Fruit fly (Drosophila melanogaster) whole organism, embryonic: Measurements from ENCODE around the gene Pkg21D.
A peak's percentile ranks its signal among the peaks of the same experiment; 100 is the strongest.

Source experiments
- Atf6 ChIP-seq: fragments of 200-800 bp; sonication (Bioruptor generic); IDR thresholded peaks from 2 replicates; pipeline ENCODE4 v1.3.6; 2022; ENCODE audit warnings: missing biosample characterization, missing genetic modification characterization
- B-H1 ChIP-seq: fragments of 200-800 bp; sonication (Bioruptor generic); IDR thresholded peaks from 3 replicates; pipeline ENCODE4 v1.3.6; 2022; ENCODE audit warnings: missing biosample characterization, missing genetic modification characterization
- CG1024 ChIP-seq: fragments of 200-800 bp; sonication (Bioruptor generic); IDR thresholded peaks from 2 replicates; pipeline ENCODE4 v1.3.6; 2022; ENCODE audit warnings: missing biosample characterization, missing genetic modification characterization
- CG11085 ChIP-seq: fragments of 200-800 bp; sonication (Bioruptor generic); IDR thresholded peaks from 2 replicates; pipeline ENCODE4 v1.3.6; 2022; ENCODE audit warnings: missing biosample characterization, missing genetic modification characterization
- CG13775 ChIP-seq: fragments of 200-800 bp; sonication (Bioruptor generic); optimal IDR thresholded peaks from 3 replicates; lab custom pipeline; 2017; ENCODE audit warnings: missing biosample characterization, mild to moderate bottlenecking, missing genetic modification characterization
- CG15479 ChIP-seq: fragments of 200-800 bp; sonication (Bioruptor generic); optimal IDR thresholded peaks from 3 replicates; lab custom pipeline; 2019; ENCODE audit warnings: missing biosample characterization, mild to moderate bottlenecking, missing genetic modification characterization, moderate library complexity
- CG1602 ChIP-seq: fragments of 200-800 bp; sonication (Bioruptor generic); optimal IDR thresholded peaks from 3 replicates; lab custom pipeline; 2016; ENCODE audit warnings: missing biosample characterization, missing genetic modification characterization
- CG1603 ChIP-seq: fragments of 200-800 bp; sonication (Bioruptor generic); optimal IDR thresholded peaks from 2 replicates; lab custom pipeline; 2019; ENCODE audit warnings: missing biosample characterization, mild to moderate bottlenecking, missing genetic modification characterization, moderate library complexity
- CG16863 ChIP-seq: fragments of 200-800 bp; sonication (Bioruptor generic); optimal IDR thresholded peaks from 3 replicates; lab custom pipeline; 2016; ENCODE audit warnings: missing biosample characterization, missing genetic modification characterization
- CG17912 ChIP-seq: fragments of 200-800 bp; sonication (Bioruptor generic); optimal IDR thresholded peaks from 2 replicates; lab custom pipeline; 2018; ENCODE audit warnings: missing biosample characterization, mild to moderate bottlenecking, missing genetic modification characterization
- CG18476 ChIP-seq: fragments of 200-800 bp; sonication (Bioruptor generic); optimal IDR thresholded peaks from 2 replicates; lab custom pipeline; 2016; ENCODE audit warnings: missing biosample characterization, mild to moderate bottlenecking, missing genetic modification characterization
- CG18599 ChIP-seq: fragments of 200-800 bp; sonication (Bioruptor generic); optimal IDR thresholded peaks from 3 replicates; lab custom pipeline; 2017; ENCODE audit warnings: missing biosample characterization, missing genetic modification characterization, mild to moderate bottlenecking, moderate library complexity, missing genetic modification reagents
- CG33557 ChIP-seq: fragments of 200-800 bp; sonication (Bioruptor generic); optimal IDR thresholded peaks from 2 replicates; lab custom pipeline; 2019; ENCODE audit warnings: missing biosample characterization, mild to moderate bottlenecking, missing genetic modification characterization, moderate library complexity
- CG3726 ChIP-seq: fragments of 200-800 bp; sonication (Bioruptor generic); IDR thresholded peaks from 3 replicates; pipeline ENCODE4, ENCODE4 v1.3.6; 2022; ENCODE audit warnings: missing biosample characterization, missing genetic modification characterization
- CG7963 ChIP-seq: fragments of 200-800 bp; sonication (Bioruptor generic); IDR thresholded peaks from 3 replicates; pipeline ENCODE4 v1.3.6; 2022; ENCODE audit warnings: missing biosample characterization, missing genetic modification characterization; ENCODE audit not compliant: partially characterized antibody
- CG8359 ChIP-seq: fragments of 200-800 bp; sonication (Bioruptor generic); optimal IDR thresholded peaks from 2 replicates; lab custom pipeline; 2017; ENCODE audit warnings: missing biosample characterization, mild to moderate bottlenecking, missing genetic modification characterization, borderline replicate concordance
- CG9609 ChIP-seq: fragments of 200-800 bp; sonication (Bioruptor generic); optimal IDR thresholded peaks from 3 replicates; lab custom pipeline; 2016; ENCODE audit warnings: missing biosample characterization, missing genetic modification characterization
- CHES-1-like ChIP-seq: fragments of 200-800 bp; sonication (Bioruptor generic); optimal IDR thresholded peaks from 2 replicates; lab custom pipeline; 2016; ENCODE audit warnings: missing biosample characterization, missing genetic modification characterization
- D ChIP-seq, 2 experiments: fragments of 200-800 bp in 1 of 2; fragments of >200 bp in 1 of 2; sonication (Bioruptor generic) in 1 of 2; optimal IDR thresholded peaks; 2 replicates in 1 of 2; 3 replicates in 1 of 2; lab custom pipeline; 2017; ENCODE audit warnings: mild to moderate bottlenecking in 1 of 2, missing biosample characterization in 1 of 2, missing genetic modification characterization in 1 of 2, missing genetic modification reagents in 1 of 2
- D19B ChIP-seq: fragments of 200-800 bp; sonication (Bioruptor generic); optimal IDR thresholded peaks from 2 replicates; lab custom pipeline; 2017; ENCODE audit warnings: missing biosample characterization, mild to moderate bottlenecking, missing genetic modification characterization
- Dll ChIP-seq: fragments of 200-800 bp; sonication (Bioruptor generic); IDR thresholded peaks from 4 replicates; pipeline ENCODE4 v1.3.6; 2022; ENCODE audit warnings: missing biosample characterization, missing genetic modification characterization; ENCODE audit not compliant: partially characterized antibody
- H2.0 ChIP-seq: fragments of 200-800 bp; sonication (Bioruptor generic); IDR thresholded peaks from 2 replicates; pipeline ENCODE4 v1.3.6; 2022; ENCODE audit warnings: missing biosample characterization, missing genetic modification characterization
- Hey ChIP-seq: fragments of 200-800 bp; sonication (Bioruptor generic); optimal IDR thresholded peaks from 3 replicates; lab custom pipeline; 2018; ENCODE audit warnings: missing biosample characterization, mild to moderate bottlenecking, missing genetic modification characterization
- Hmx ChIP-seq: fragments of 200-800 bp; sonication (Bioruptor generic); optimal IDR thresholded peaks from 2 replicates; lab custom pipeline; 2016; ENCODE audit warnings: missing biosample characterization, missing genetic modification characterization
- Lim3 ChIP-seq: fragments of 200-800 bp; sonication (Bioruptor generic); IDR thresholded peaks from 2 replicates; pipeline ENCODE4 v1.3.6; 2022; ENCODE audit warnings: missing biosample characterization, missing genetic modification characterization
- Neu2 ChIP-seq: fragments of 200-800 bp; sonication (Bioruptor generic); optimal IDR thresholded peaks from 3 replicates; lab custom pipeline; 2016; ENCODE audit warnings: missing biosample characterization, missing genetic modification characterization, borderline replicate concordance
- Nf-YC ChIP-seq: fragments of 200-800 bp; optimal IDR thresholded peaks from 3 replicates; lab custom pipeline; 2019; ENCODE audit warnings: missing biosample characterization, mild to moderate bottlenecking, missing genetic modification characterization, moderate library complexity
- Sox102F ChIP-seq: fragments of 200-800 bp; sonication (Bioruptor generic); optimal IDR thresholded peaks from 2 replicates; lab custom pipeline; 2018; ENCODE audit warnings: missing biosample characterization, mild to moderate bottlenecking, missing genetic modification characterization, moderate library complexity
- Sry-β ChIP-seq: fragments of 200-800 bp; sonication (Bioruptor generic); optimal IDR thresholded peaks from 2 replicates; lab custom pipeline; 2018; ENCODE audit warnings: missing biosample characterization, mild to moderate bottlenecking, missing genetic modification characterization, moderate library complexity
- Xrp1 ChIP-seq: fragments of 200-800 bp; sonication (Bioruptor generic); IDR thresholded peaks from 2 replicates; pipeline ENCODE4 v1.3.6; 2022; ENCODE audit warnings: missing biosample characterization, missing genetic modification characterization
- bbx ChIP-seq: fragments of 200-800 bp; sonication (Bioruptor generic); IDR thresholded peaks from 2 replicates; pipeline ENCODE4 v1.3.6; 2022; ENCODE audit warnings: missing biosample characterization, missing genetic modification characterization; ENCODE audit not compliant: partially characterized antibody
- crc ChIP-seq: fragments of 200-800 bp; sonication (Bioruptor generic); optimal IDR thresholded peaks from 2 replicates; lab custom pipeline; 2016; ENCODE audit warnings: missing biosample characterization, missing genetic modification characterization
- dmrt11E ChIP-seq: fragments of 200-800 bp; sonication (Bioruptor generic); optimal IDR thresholded peaks from 3 replicates; lab custom pipeline; 2018; ENCODE audit warnings: missing biosample characterization, mild to moderate bottlenecking, missing genetic modification characterization, moderate library complexity
- ewg ChIP-seq: fragments of 200-800 bp; sonication (Bioruptor generic); optimal IDR thresholded peaks from 3 replicates; lab custom pipeline; 2017; ENCODE audit warnings: mild to moderate bottlenecking, missing biosample characterization, missing genetic modification reagents, missing genetic modification characterization
- gsb-n ChIP-seq: fragments of 200-800 bp; sonication (Bioruptor generic); optimal IDR thresholded peaks from 3 replicates; lab custom pipeline; 2018; ENCODE audit warnings: missing biosample characterization, mild to moderate bottlenecking, missing genetic modification characterization
- jigr1 ChIP-seq: fragments of 200-800 bp; sonication (Bioruptor generic); IDR thresholded peaks from 3 replicates; pipeline ENCODE4 v1.3.6; 2022; ENCODE audit warnings: missing biosample characterization, missing genetic modification characterization
- kah ChIP-seq: fragments of 200-800 bp; sonication (Bioruptor generic); optimal IDR thresholded peaks from 2 replicates; lab custom pipeline; 2018; ENCODE audit warnings: missing biosample characterization, mild to moderate bottlenecking, missing genetic modification characterization
- kay ChIP-seq: fragments of 200-800 bp; sonication (Bioruptor generic); optimal IDR thresholded peaks from 2 replicates; lab custom pipeline; 2016; ENCODE audit warnings: missing biosample characterization, missing genetic modification characterization
- lbe ChIP-seq: fragments of 200-800 bp; sonication (Bioruptor generic); optimal IDR thresholded peaks from 2 replicates; lab custom pipeline; 2016; ENCODE audit warnings: missing biosample characterization, mild to moderate bottlenecking, missing genetic modification characterization
- maf-S ChIP-seq: fragments of 200-800 bp; sonication (Bioruptor generic); optimal IDR thresholded peaks from 2 replicates; lab custom pipeline; 2016; ENCODE audit warnings: missing biosample characterization, missing genetic modification characterization
- org-1 ChIP-seq: fragments of 200-800 bp; sonication (Bioruptor generic); optimal IDR thresholded peaks from 2 replicates; lab custom pipeline; 2017; ENCODE audit warnings: missing biosample characterization, missing genetic modification characterization
- sim ChIP-seq: fragments of 200-800 bp; sonication (Bioruptor generic); IDR thresholded peaks from 2 replicates; pipeline ENCODE4 v1.3.6; 2022; ENCODE audit warnings: missing biosample characterization, missing genetic modification characterization
- slou ChIP-seq: fragments of 200-800 bp; sonication (Bioruptor generic); optimal IDR thresholded peaks from 3 replicates; lab custom pipeline; 2016; ENCODE audit warnings: missing biosample characterization, missing genetic modification characterization
- so ChIP-seq: fragments of 200-800 bp; sonication (Bioruptor generic); IDR thresholded peaks from 3 replicates; pipeline ENCODE4 v1.3.6; 2022; ENCODE audit warnings: missing biosample characterization, missing genetic modification characterization
- tgo ChIP-seq: fragments of 200-800 bp; sonication (Bioruptor generic); IDR thresholded peaks from 3 replicates; pipeline ENCODE4 v1.3.6; 2022; ENCODE audit warnings: missing biosample characterization, missing genetic modification characterization
- toy ChIP-seq: fragments of 200-800 bp; sonication (Bioruptor generic); IDR thresholded peaks from 2 replicates; pipeline ENCODE4 v1.3.6; 2022; ENCODE audit warnings: missing biosample characterization, missing genetic modification characterization
- unc-4 ChIP-seq: fragments of 200-800 bp; sonication (Bioruptor generic); IDR thresholded peaks from 2 replicates; pipeline ENCODE4 v1.3.6; 2022; ENCODE audit warnings: missing biosample characterization, missing genetic modification characterization; ENCODE audit not compliant: partially characterized antibody
- zf30C ChIP-seq: fragments of 200-800 bp; sonication (Bioruptor generic); optimal IDR thresholded peaks from 3 replicates; lab custom pipeline; 2018; ENCODE audit warnings: missing biosample characterization, mild to moderate bottlenecking, missing genetic modification characterization

Gene Pkg21D

dm6 chr2L:819315-820032 is 28.9 kb upstream of the Pkg21D start, which contains the start of the genes PGAP2 and Clp (continued):
- TF ChIP-seq CG1024 (GFP tag; lab: Robert Waterston, UW) (peak; percentile 43; the same call in 1 of the 2 replicates), Lim3 (no peak), kah (no peak), D (optimal IDR thresholded peaks at IDR 0.05; lab: Kevin White, UChicago) (no peak), D (GFP tag; optimal IDR thresholded peaks at IDR 0.05; lab: Kevin White, UChicago) (peak; percentile 41), Xrp1 (GFP tag; lab: Robert Waterston, UW) (peak; percentile 82), Hey (tag; lab: Kevin White, UChicago) (no peak), gsb-n (tag; lab: Kevin White, UChicago) (no peak), CG1602 (GFP tag; lab: Kevin White, UChicago) (peak; percentile 79), CHES-1-like (GFP tag; lab: Kevin White, UChicago) (peak; percentile 30), slou (GFP tag; lab: Kevin White, UChicago) (peak; percentile 49), Sry-β (GFP tag; lab: Kevin White, UChicago) (peak; percentile 99), toy (GFP tag; lab: Robert Waterston, UW) (peak; percentile 7; the same call in 1 of the 2 replicates), Atf6 (GFP tag; lab: Robert Waterston, UW) (peak; percentile 72), Sox102F (GFP tag; lab: Kevin White, UChicago) (peak; percentile 76), CG15479 (GFP tag; lab: Kevin White, UChicago) (peak; percentile 26), unc-4 (peak; percentile 57; the same call in 1 of the 2 replicates), maf-S (GFP tag; lab: Kevin White, UChicago) (peak; percentile 3), Neu2 (peak; percentile 33), CG1603 (tag; lab: Kevin White, UChicago) (peak; percentile 48), CG18476 (GFP tag; lab: Kevin White, UChicago) (peak; percentile 53), CG16863 (GFP tag; lab: Kevin White, UChicago) (no peak), CG9609 (GFP tag; lab: Kevin White, UChicago) (peak; percentile 35), CG13775 (GFP tag; lab: Kevin White, UChicago) (peak; percentile 82), ewg (GFP tag; lab: Kevin White, UChicago) (peak; percentile 54), Hmx (GFP tag; lab: Kevin White, UChicago) (no peak), dmrt11E (tag; lab: Kevin White, UChicago) (peak; percentile 78), H2.0 (peak; percentile 83), B-H1 (peak; percentile 72), sim (GFP tag; lab: Robert Waterston, UW) (no peak), lbe (GFP tag; lab: Kevin White, UChicago) (peak; percentile 41), so (GFP tag; lab: Robert Waterston, UW) (peak; percentile 58; the same call in 1 of the 3 replicates), kay (GFP tag; lab: Kevin White, UChicago) (peak; percentile 43), CG3726 (GFP tag; lab: Robert Waterston, UW) (0 out of 3 replicates have a peak, but pooled peaks have one; percentile 16), zf30C (GFP tag; lab: Kevin White, UChicago) (no peak), CG33557 (GFP tag; lab: Kevin White, UChicago) (peak; percentile 53), CG11085 (GFP tag; lab: Robert Waterston, UW) (peak; percentile 75), CG8359 (no peak), bbx (0 out of 2 replicates have a peak, but pooled peaks have one; percentile 10), CG17912 (GFP tag; lab: Kevin White, UChicago) (no peak), Dll (peak; percentile 70; the same call in 3 of the 4 replicates), crc (no peak), org-1 (GFP tag; lab: Kevin White, UChicago) (peak; percentile 16), tgo (GFP tag; lab: Robert Waterston, UW) (peak; percentile 80), CG7963 (GFP tag; lab: Robert Waterston, UW) (no peak), Nf-YC (tag; lab: Kevin White, UChicago) (peak; percentile 64), jigr1 (GFP tag; lab: Robert Waterston, UW) (no peak), CG18599 (GFP tag; lab: Kevin White, UChicago) (peak; percentile 67), D19B (peak; percentile 49)
